Fruit fly (Drosophila melanogaster) whole organism, pupa: ENCODE measurements around the gene CG13728.

Source experiments
- CG10348 ChIP-seq: fragments of 200-800 bp; sonication (Bioruptor generic); IDR thresholded peaks from 2 replicates; pipeline ENCODE4 v1.3.6; 2022; ENCODE audit warnings: missing biosample characterization, missing genetic modification characterization
- CG32121 ChIP-seq: fragments of 200-800 bp; sonication (Bioruptor generic); IDR thresholded peaks from 2 replicates; pipeline ENCODE4 v1.3.6; 2022; ENCODE audit warnings: missing biosample characterization, missing genetic modification characterization
- Pif1A ChIP-seq: fragments of 200-800 bp; sonication (Bioruptor generic); optimal IDR thresholded peaks from 3 replicates; lab custom pipeline; 2016; ENCODE audit warnings: missing biosample characterization, missing genetic modification characterization

DNA sequence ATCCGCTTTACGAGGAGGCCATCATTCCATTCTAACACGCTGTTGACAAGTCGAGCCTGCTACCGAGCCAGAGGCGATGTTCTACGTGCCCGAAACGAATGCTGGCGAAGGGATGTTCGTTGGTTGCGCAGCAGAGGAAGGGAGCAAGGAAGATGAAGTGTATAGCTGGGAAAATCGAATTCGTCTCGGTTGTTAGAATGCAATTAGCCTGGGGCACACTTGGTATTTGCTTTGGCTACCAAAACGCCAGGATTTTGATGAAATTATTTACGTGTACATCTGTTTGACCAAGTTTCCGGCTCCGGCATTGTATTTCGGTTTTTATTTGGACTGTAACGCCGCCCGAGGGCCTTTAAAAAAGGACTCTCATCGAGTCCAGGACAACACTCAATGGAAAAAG, 25.1 kb downstream of the CG13728 start:
- TF ChIP-seq CG32121 (no peak), CG10348 (GFP tag; lab: Robert Waterston, UW) (no peak), Pif1A (no peak)
